Worm (Caenorhabditis elegans): Measurements from ENCODE around the gene C49F8.3.

The C49F8.3 gene

DNA sequence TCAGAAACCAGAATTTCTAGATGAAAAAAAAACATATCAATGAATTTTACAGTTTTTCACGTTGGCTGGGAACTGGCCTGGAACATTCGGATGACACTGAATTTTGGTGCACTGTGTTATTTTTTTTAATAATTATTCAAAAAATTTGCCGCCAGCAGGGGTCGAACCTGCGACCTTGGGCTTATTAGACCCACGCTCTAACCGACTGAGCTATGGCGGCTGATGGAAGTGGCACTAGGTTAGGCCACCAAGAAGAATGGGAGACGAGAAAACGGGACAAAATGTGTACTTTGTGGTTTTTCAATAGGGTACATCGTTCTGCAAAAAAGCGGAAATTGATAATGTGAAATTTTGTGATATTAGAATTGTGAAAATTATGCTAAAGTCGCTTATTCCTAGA, 27.6 kb upstream of the C49F8.3 start (continued):
- TF ChIP-seq nhr-48 (tag; optimal IDR thresholded peaks at IDR 0.05) (peak; percentile 34), F10B5.3 (tag; optimal IDR thresholded peaks at IDR 0.05) (no peak), duxl-1 (tag; optimal IDR thresholded peaks at IDR 0.05; ENCODE audit: poor library complexity) (peak; percentile 35), egl-27 (tag; optimal IDR thresholded peaks at IDR 0.05) (no peak), F26F4.8 (GFP tag; conservative IDR thresholded peaks at IDR 0.05) (no peak), saeg-2 (GFP tag; IDR thresholded peaks at IDR 0.05) (no peak), nhr-41 (GFP tag; IDR thresholded peaks at IDR 0.05) (0 out of 2 replicates have a peak, but pooled peaks have one; percentile 58), dve-1 (tag; optimal IDR thresholded peaks at IDR 0.05; ENCODE audit: insufficient read depth) (peak; percentile 35), hif-1 (tag; optimal IDR thresholded peaks at IDR 0.05) (no peak), fos-1 (tag; optimal IDR thresholded peaks at IDR 0.05) (no peak), aha-1 (tag) (peak; percentile 89), aly-2 (tag; optimal IDR thresholded peaks at IDR 0.05) (no peak), R02D3.7 (tag; optimal IDR thresholded peaks at IDR 0.05) (no peak), daf-12 (tag; optimal IDR thresholded peaks at IDR 0.05) (no peak), daf-8 (GFP tag; IDR thresholded peaks at IDR 0.05) (peak; percentile 53; the same call in 1 of the 2 replicates), D1046.2 (GFP tag; IDR thresholded peaks at IDR 0.05) (0 out of 2 replicates have a peak, but pooled peaks have one; percentile 28), jun-1 (tag; optimal IDR thresholded peaks at IDR 0.05) (no peak), unc-130 (GFP tag; optimal IDR thresholded peaks at IDR 0.05) (no peak), mes-2 (tag; optimal IDR thresholded peaks at IDR 0.05; ENCODE audit: poor library complexity, severe bottlenecking) (peak; percentile 70), hlh-30 (tag; optimal IDR thresholded peaks at IDR 0.05; ENCODE audit: insufficient read depth) (peak; percentile 25), nhr-77 (tag; optimal IDR thresholded peaks at IDR 0.05) (peak; percentile 14), Y48G9A.11 (GFP tag; IDR thresholded peaks at IDR 0.05) (peak; percentile 44; the same call in 1 of the 2 replicates), hmg-1.1 (GFP tag; IDR thresholded peaks at IDR 0.05) (peak; percentile 65), dmd-9 (GFP tag; IDR thresholded peaks at IDR 0.05) (0 out of 2 replicates have a peak, but pooled peaks have one; percentile 35), ztf-11 (tag; optimal IDR thresholded peaks at IDR 0.05) (no peak), Y5F2A.4 (GFP tag; optimal IDR thresholded peaks at IDR 0.05) (no peak), dmd-6 (GFP tag; IDR thresholded peaks at IDR 0.05) (peak; percentile 42), egl-43 (GFP tag; IDR thresholded peaks at IDR 0.05) (no peak; the same call in 1 of the 2 replicates), mdl-1 (tag; optimal IDR thresholded peaks at IDR 0.05) (peak in 1 of 2 experiments; percentile 13), nhr-237 (tag; optimal IDR thresholded peaks at IDR 0.05) (no peak), dmd-8 (GFP tag; IDR thresholded peaks at IDR 0.05) (0 out of 2 replicates have a peak, but pooled peaks have one; percentile 17), ceh-82 (tag; optimal IDR thresholded peaks at IDR 0.05) (no peak), ces-1 (GFP tag; optimal IDR thresholded peaks at IDR 0.05) (no peak), nhr-102 (tag; optimal IDR thresholded peaks at IDR 0.05) (peak; percentile 49), nhr-28 (tag; optimal IDR thresholded peaks at IDR 0.05) (peak; percentile 43), fkh-10 (GFP tag; optimal IDR thresholded peaks at IDR 0.05) (no peak), zfp-3 (GFP tag; conservative IDR thresholded peaks at IDR 0.05) (0 out of 2 replicates have a peak, but pooled peaks have one; percentile 39), attf-4 (tag; optimal IDR thresholded peaks at IDR 0.05) (no peak), arid-1 (GFP tag; conservative IDR thresholded peaks at IDR 0.05) (peak; percentile 71; the same call in 1 of the 2 replicates), T26A8.4 (GFP tag; IDR thresholded peaks at IDR 0.05) (peak; percentile 47; the same call in 1 of the 2 replicates), tra-1 (GFP tag; IDR thresholded peaks at IDR 0.05) (peak; percentile 76), ceh-28 (tag; optimal IDR thresholded peaks at IDR 0.05) (no peak), lin-15B (tag; optimal IDR thresholded peaks at IDR 0.05) (no peak), ceh-32 (tag; optimal IDR thresholded peaks at IDR 0.05; ENCODE audit: poor library complexity) (no peak), ctbp-1 (GFP tag; IDR thresholded peaks at IDR 0.05) (no peak), gei-8 (GFP tag; optimal IDR thresholded peaks at IDR 0.05) (no peak)

Measured in whole organism, L4 larva.